Worm (Caenorhabditis elegans): ENCODE measurements around the gene lip-1.

- TF ChIP-seq nhr-11 (tag; optimal IDR thresholded peaks at IDR 0.05) (no peak), egl-27 (tag; optimal IDR thresholded peaks at IDR 0.05) (no peak), snpc-1.2 (GFP tag; IDR thresholded peaks at IDR 0.05) (no peak), cey-2 (tag; optimal IDR thresholded peaks at IDR 0.05; ENCODE audit: borderline replicate concordance, insufficient read depth) (no peak), pqm-1 (tag; optimal IDR thresholded peaks at IDR 0.05) (no peak), unc-62 (GFP tag; optimal IDR thresholded peaks at IDR 0.05 in 1 of 2) (no peak), unc-62 (tag; optimal IDR thresholded peaks at IDR 0.05) (no peak), ztf-7 (tag; optimal IDR thresholded peaks at IDR 0.05) (no peak), snpc-4 (tag; optimal IDR thresholded peaks at IDR 0.05) (no peak), mxl-3 (GFP tag; optimal IDR thresholded peaks at IDR 0.05) (no peak), dve-1 (tag; optimal IDR thresholded peaks at IDR 0.05; ENCODE audit: insufficient read depth) (no peak), skn-1 (tag; optimal IDR thresholded peaks at IDR 0.05) (no peak), F37D6.2 (tag; optimal IDR thresholded peaks at IDR 0.05) (no peak), duxl-1 (tag; optimal IDR thresholded peaks at IDR 0.05; ENCODE audit: poor library complexity) (no peak)
These were observed 25.0 kb downstream of the lip-1 start, which contains the start of gene srx-20 for ce11 chrIV:6867791-6868190.
